Fruit fly (Drosophila melanogaster) ovary, adult (tissue): ENCODE data around the gene PolE2.
A peak's percentile ranks its signal among the peaks of the same experiment; 100 is the strongest.

Experiments used
- CG17801 ChIP-seq: fragments of 200-800 bp; optimal IDR thresholded peaks from 2 replicates; lab custom pipeline; 2019; ENCODE audit warnings: missing biosample characterization, mild to moderate bottlenecking, missing genetic modification characterization, moderate library complexity; ENCODE audit not compliant: partially characterized antibody

PolE2 gene

DNA sequence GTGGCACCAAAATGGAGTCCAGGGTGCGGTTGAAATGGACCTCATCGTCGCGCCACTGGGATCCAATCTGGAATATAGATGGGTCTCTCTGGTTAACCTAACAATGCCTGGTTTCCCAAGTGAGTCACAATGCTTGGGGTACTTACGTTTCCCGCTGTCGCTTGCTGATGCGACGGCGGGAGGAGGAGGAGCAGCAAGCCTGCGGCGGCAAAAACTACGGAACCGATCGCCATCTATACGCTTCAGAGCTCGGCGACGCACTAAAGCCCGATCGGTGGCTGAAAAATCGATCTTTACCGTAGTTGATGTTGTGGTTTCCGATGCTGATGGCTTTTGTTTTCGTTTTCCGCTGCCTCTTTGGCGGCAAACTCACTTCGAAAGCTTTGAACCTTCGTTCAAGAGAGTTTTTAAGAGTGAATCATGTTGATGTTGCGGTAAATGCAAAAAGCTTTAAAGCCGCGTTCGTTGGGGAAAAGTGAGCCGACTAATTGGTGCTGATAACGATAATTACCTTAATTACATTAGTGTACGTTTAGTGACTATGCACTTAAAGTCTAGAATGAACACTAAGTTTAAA, 5.0 kb upstream of the PolE2 start, which contains the start of gene QC:
Gene QC (minus strand): TSS at position 268 of the 577 bp plus-strand sequence.
- TF ChIP-seq CG17801 (GFP tag; lab: Kevin White, UChicago): no peak

DNA sequence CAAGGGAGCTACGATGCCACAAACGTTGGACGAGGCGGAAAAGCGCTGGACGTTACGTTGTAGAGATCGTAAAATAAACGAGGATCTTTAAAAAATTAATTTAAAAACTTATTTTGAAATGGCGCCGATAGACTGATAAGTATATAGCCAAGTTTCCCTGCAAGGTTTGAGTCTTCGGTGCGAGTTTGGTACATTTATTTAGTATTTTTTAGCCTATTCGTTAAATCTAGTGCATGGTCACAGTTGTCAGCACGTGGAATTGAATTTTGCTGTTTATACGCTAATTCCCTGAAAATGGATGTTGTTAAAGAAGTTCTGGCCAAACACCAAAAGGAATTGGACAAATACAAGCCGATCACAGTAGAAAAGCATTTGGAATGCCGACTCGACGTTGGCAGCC, 2.1 kb upstream of the PolE2 start, which contains the start of gene CG32409:
Gene CG32409 (plus strand): TSS at position 224 of the 400 bp plus-strand sequence.
- TF ChIP-seq CG17801 (GFP tag; lab: Kevin White, UChicago): peak; percentile 5

DNA sequence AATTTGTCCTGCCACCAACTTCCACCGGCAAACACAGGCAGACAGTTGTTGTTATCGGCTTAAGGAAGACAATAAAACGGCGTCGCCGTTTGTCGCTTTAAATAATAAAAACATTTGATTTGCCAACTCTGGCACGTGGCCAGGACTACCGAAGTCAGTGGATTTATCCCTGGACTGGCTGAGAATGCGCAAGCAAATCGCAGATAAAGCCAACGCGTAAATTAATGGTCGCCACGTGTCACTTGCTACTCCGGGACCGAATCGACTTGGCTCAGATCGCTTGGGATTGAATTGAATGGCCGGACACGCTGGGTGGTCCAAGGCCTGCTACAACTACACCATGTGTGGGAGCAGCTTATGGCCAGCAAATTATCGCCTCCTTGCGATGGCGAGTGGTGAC, 4.2 kb downstream of the PolE2 start:
- TF ChIP-seq CG17801 (GFP tag; lab: Kevin White, UChicago): no peak

DNA sequence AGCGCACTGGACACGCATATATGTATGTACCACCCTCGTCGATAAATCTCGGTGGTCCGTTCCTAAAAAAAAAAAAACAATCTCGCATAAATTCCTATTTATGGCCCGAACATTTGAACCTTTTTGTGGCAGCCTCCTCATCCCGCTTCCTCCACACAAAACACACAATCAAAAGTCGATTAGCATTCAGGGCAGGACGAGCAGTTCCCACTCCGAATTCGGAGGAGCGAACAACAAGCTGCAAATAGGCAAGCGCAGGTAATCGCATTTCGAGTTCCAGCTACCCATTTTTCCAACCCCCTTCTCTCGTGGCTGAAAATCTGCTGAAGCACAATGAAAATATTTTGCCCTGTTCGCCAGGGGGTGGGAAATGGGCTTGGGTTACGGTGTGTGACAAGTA, 5.4 kb downstream of the PolE2 start:
- TF ChIP-seq CG17801 (GFP tag; lab: Kevin White, UChicago): no peak

DNA sequence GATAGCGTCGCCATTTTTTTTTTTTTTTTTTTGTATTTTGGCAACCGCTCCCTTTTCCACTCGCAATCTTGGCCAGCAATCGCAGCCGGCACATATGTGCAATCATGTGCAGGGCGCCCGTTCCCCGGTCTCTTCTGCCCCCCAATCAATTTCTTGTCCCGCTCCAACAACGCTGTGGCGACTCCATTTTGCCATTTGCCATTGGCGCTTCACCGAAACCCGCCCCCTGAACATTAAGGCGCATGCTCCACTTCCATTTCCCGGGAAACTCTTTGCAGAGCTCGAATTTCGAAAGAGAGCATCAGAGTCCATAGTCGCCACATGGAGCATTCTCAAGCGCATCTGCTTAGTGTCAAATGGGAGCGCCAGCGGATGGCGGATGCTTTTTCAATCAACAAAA, 6.1 kb downstream of the PolE2 start:
- TF ChIP-seq CG17801 (GFP tag; lab: Kevin White, UChicago): no peak

DNA sequence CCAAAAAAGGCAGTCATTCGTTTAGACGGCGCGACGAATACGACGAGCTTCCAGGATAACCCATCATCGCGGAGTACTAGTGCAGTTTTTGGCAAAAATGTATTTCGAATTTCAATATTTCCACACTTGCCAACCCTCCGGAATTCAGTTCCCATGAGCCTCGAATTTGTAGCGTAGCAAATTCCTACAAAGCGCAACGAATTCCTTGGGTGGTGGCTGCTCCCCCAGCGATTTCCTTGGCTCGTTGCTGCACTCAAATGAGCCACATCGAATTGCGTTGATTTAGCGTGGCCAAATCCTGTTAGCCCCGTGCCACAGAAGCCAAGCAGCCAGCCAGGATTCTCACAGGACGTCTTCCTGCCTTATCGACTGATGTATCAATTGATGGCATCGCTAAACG, 12.5 kb downstream of the PolE2 start:
- TF ChIP-seq CG17801 (GFP tag; lab: Kevin White, UChicago): no peak

DNA sequence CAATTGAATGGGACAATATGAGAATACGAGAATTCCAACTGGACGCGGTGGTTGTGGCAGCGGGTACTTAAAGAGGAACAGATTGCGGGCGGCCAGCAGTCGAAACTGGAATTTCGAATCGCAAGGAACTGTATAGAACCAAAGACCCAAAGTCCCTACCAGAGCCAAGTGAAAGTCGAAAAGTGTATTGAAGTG, 15.1 kb downstream of the PolE2 start, which contains the start of gene CG13287:
Gene CG13287 (plus strand): TSS at position 96 of the 195 bp plus-strand sequence.
- no peak for TF ChIP-seq CG17801 (GFP tag; lab: Kevin White, UChicago)

DNA sequence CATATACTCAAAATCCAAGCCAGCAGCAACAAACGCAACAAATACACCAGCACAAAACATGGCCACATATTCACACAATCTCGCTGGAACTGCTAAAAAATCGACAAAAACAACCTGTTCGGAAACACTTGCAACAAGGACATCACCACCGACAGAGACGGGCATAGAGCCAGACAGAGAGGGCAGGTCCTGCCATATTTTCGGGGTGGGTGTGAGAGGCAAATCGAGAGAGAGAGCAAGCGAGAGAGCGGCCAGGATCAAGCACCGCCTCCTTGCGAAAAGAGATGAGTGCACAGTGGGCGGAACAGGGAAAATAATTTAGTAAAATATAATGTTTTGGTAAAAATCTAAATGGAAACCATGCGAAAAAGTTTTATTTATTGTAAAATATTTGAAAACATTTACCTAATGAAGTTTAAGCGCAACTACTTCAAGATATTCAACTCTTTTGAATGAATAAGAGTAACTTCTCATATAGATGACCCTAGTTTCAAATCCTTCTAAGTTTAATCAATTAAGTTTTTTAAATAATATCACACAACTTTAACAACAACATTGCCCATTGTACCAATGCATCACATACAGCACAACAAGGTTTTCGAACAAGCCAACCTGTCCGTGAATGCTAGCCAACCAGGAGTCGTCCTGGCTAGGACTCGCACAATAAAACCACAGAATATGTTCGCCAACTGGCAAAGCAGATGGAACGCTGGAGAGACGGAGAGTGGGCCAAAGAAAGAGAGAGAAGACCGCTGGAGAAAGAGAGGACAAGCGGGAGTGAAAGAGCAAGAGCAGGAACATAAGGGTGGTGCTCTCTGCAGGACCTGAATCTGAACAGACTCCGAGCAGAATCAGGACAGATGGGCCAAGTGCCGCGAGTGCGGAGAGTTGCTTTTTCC, 15.7 kb downstream of the PolE2 start:
- TF ChIP-seq CG17801 (GFP tag; lab: Kevin White, UChicago): no peak

DNA sequence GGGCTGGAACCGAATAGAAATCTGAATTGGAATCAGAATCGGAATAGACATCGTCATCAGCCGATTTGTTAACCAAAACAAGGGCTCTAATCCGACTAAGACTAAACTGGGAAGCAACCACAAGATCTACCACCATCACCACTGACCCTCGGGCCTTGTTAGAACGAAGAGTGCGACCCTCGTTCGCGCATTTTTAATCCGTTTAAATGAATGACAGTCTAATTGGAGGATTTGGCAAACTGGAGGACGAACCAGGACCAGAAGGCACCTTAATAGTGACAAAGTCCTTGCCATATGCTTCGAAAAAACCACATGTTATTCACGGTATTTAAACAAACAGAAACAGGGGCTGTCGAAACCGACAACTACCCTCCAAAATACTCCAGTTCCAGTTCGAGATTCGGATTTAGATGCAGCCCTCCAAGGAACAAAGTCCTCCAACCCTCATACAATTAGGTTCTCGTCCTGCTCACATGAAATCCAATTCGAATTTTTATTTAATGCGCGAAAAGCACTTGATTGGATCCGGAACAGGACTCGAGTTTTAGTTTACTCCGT, 18.4 kb downstream of the PolE2 start:
- no peak for TF ChIP-seq CG17801 (GFP tag; lab: Kevin White, UChicago)

DNA sequence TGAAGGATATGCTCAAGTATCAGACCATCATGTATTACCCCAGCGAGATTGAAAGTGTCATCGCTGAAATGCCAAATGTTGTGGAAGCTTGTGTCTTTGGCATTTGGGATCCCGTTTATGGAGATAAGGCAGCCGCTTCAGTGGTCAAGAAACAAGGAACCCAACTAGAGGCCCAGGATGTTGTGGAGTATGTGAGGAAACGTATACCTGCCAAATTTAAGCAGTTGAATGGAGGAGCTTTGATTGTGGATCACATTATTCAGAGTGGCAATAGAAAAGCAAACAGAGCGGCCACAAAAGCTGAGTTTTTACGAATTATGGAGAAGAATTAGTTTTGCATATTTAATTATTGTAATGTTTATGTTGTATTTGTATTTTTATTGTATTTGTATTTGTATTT, 24.2 kb downstream of the PolE2 start, which contains the start of gene CG18586:
Gene CG18586 (plus strand): TSS at position 301 of the 400 bp plus-strand sequence.
- no peak for TF ChIP-seq CG17801 (GFP tag; lab: Kevin White, UChicago)

DNA sequence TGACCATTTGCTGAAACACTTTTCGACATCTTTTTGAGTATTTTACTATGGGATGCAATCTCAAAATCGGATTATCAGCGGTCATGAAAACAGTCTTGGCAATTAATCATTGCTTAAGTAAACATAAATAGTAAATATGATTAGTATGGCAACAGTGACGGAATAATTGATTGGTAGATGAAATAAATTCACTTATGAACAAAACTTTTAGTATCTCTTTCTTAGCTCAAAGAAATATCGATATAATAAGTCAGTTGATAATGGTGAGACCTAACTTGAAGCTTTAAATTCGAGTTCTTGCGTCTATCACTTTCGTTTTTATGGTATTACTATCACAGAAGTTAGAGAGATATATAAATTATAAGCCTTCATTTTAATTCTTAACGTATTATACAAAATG, 26.0 kb downstream of the PolE2 start, which contains the start of gene CG5568:
Gene CG5568 (plus strand): TSS at position 301 of the 400 bp plus-strand sequence.
- TF ChIP-seq CG17801 (GFP tag; lab: Kevin White, UChicago): no peak

DNA sequence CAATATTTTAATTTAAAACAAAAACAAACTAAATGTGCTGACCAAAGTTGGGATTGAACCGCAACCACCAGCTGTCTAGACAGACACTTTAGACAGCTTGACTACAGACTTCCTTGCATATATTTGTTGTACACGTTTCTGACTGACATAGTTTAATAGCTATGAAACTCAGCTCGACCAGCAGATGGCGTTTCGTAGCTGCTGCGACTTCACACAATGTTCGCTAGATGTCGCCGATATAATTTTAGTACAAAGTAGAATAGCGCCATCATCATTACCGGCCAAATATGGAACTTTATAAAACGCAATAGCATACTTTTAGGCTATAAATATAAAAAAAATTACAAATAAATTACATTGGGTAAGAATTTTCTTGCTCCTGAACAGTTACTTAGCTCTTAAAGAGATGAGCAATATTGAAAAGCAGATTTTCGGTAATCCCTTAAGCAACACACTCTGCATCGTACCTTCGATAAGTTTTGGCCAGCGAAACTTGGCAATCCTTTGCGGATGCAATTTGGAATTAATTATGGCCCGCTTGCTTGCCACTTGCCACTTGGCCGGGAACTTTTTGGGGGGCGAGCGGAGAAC, 27.5 kb downstream of the PolE2 start:
- TF ChIP-seq CG17801 (GFP tag; lab: Kevin White, UChicago): peak; percentile 69

DNA sequence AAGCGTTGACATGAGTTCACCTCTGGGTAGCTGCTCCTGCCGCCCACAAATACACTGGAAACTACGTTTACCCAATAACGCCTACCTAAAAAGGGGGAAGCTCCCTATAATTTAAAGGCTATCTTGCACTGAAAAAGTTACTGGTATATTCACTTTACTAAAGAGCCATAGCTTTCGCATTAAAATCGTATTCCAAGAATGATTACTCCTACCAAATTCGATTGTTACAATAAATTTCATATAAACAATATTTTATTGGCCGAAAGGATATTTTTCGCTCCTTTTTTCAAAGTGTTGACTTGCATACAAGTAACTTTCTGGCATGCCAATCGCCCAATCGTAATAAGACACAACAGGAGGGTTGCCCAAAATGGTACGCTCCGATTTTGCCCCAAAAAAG, 30.3 kb downstream of the PolE2 start:
- TF ChIP-seq CG17801 (GFP tag; lab: Kevin White, UChicago): no peak

DNA sequence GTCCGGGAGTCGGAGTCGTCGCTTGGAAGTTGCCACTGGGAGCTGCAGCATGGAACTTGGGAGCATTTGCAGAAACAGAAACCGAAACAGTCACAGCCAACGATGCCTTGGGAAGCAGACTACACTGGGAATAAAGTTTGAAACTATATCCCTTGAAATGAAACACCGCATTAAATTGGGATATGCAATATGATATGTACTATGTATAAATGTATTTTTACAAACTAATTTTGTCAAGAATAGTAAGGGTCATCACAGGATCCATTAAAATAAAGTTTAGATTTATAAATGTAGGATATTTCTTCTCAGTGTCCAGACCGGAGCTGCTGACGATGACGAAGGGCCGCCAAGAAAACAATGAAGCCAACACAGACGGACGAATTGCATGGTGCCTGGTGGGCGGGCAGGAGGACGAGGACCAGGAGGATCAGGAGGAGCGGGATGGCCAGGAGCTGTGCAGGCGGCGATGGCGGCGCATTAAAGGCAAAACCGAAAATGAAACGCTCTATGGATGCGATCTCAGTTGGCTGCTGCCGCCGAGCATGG, 33.3 kb downstream of the PolE2 start:
- no peak for TF ChIP-seq CG17801 (GFP tag; lab: Kevin White, UChicago)

DNA sequence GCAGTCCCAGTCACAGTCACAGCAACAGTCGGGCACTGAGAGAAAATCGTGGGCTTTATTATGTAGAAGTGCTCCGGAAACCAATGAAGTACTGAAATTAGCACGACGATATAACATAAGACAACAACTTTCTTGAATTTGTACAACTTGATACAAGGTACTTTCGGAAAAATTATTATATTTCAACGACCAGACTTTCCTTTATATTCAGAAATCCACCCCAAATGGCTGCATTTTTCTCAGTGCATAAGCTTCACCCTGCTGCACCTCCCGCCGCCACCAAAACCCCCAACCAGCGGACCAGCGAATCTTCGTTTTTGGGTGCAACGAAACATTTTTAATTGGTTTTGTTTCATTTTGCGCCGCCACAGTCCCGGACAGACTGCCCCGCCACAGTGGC, 34.2 kb downstream of the PolE2 start:
- TF ChIP-seq CG17801 (GFP tag; lab: Kevin White, UChicago): no peak
